Worm (Caenorhabditis elegans): ENCODE results near the gene rol-3.

Gene rol-3

ce11 chrV:8228712-8229119, 9.5 kb downstream of the rol-3 start (continued):
- TF ChIP-seq ceh-16 (tag; optimal IDR thresholded peaks at IDR 0.05) (no peak), hmg-11 (tag; optimal IDR thresholded peaks at IDR 0.05) (peak; percentile 80), elt-2 (tag; optimal IDR thresholded peaks at IDR 0.05) (peak; percentile 70), R02D3.7 (tag; optimal IDR thresholded peaks at IDR 0.05) (peak; percentile 73), nhr-77 (tag; optimal IDR thresholded peaks at IDR 0.05) (peak; percentile 45), ceh-9 (tag; optimal IDR thresholded peaks at IDR 0.05) (no peak), ama-1 (optimal IDR thresholded peaks at IDR 0.05) (peak; percentile 94), egl-5 (tag; optimal IDR thresholded peaks at IDR 0.05) (no peak), unc-62 (GFP tag; optimal IDR thresholded peaks at IDR 0.05) (no peak), ceh-82 (tag; optimal IDR thresholded peaks at IDR 0.05) (peak; percentile 41)

- TF ChIP-seq nhr-11 (tag; optimal IDR thresholded peaks at IDR 0.05) (no peak), ceh-9 (tag; optimal IDR thresholded peaks at IDR 0.05) (no peak), mdl-1 (tag; optimal IDR thresholded peaks at IDR 0.05) (no peak), jun-1 (tag; optimal IDR thresholded peaks at IDR 0.05) (no peak), sea-2 (GFP tag; optimal IDR thresholded peaks at IDR 0.05) (no peak), elt-1 (tag; optimal IDR thresholded peaks at IDR 0.05) (no peak), nhr-12 (tag; optimal IDR thresholded peaks at IDR 0.05) (no peak), daf-12 (tag; optimal IDR thresholded peaks at IDR 0.05) (no peak), mml-1 (tag; optimal IDR thresholded peaks at IDR 0.05) (no peak), unc-39 (tag; optimal IDR thresholded peaks at IDR 0.05) (no peak), tbx-2 (tag; optimal IDR thresholded peaks at IDR 0.05) (no peak)
These were observed 11.4 kb downstream of the rol-3 start, which contains the start of gene K07C11.10 for ce11 chrV:8226812-8227211. TSS of gene K07C11.10 (minus strand) at chrV:8226912.

- no peak for TF ChIP-seq egl-5 (tag; optimal IDR thresholded peaks at IDR 0.05)
- no peak for TF ChIP-seq snpc-4 (tag; optimal IDR thresholded peaks at IDR 0.05)
- TF ChIP-seq lin-15B (tag; optimal IDR thresholded peaks at IDR 0.05) = no peak
- no peak for TF ChIP-seq nhr-28 (tag; optimal IDR thresholded peaks at IDR 0.05)
- TF ChIP-seq nfya-1 (tag; optimal IDR thresholded peaks at IDR 0.05; ENCODE audit: insufficient read depth) = no peak
- TF ChIP-seq nhr-43 (tag; optimal IDR thresholded peaks at IDR 0.05; ENCODE audit: poor library complexity, severe bottlenecking) = no peak
- no peak for TF ChIP-seq pha-4 (tag; optimal IDR thresholded peaks at IDR 0.05)
- no peak for TF ChIP-seq nhr-12 (tag; optimal IDR thresholded peaks at IDR 0.05)
- no peak for TF ChIP-seq jun-1 (tag; optimal IDR thresholded peaks at IDR 0.05)
- TF ChIP-seq zag-1 (tag; optimal IDR thresholded peaks at IDR 0.05) = no peak
- no peak for TF ChIP-seq ama-1 (optimal IDR thresholded peaks at IDR 0.05)
- TF ChIP-seq fkh-2 (tag; optimal IDR thresholded peaks at IDR 0.05) = no peak
- TF ChIP-seq ceh-16 (tag; optimal IDR thresholded peaks at IDR 0.05) = no peak
- no peak for TF ChIP-seq lin-39 (tag; optimal IDR thresholded peaks at IDR 0.05)
- TF ChIP-seq tbx-2 (tag; optimal IDR thresholded peaks at IDR 0.05) = no peak
These were observed 13.6 kb downstream of the rol-3 start, which contains the start of gene pax-1 for ce11 chrV:8224634-8225033. TSS of gene pax-1 (plus strand) at chrV:8224934.

- TF ChIP-seq aly-2 (tag; optimal IDR thresholded peaks at IDR 0.05) (no peak), lsy-12 (tag; optimal IDR thresholded peaks at IDR 0.05) (no peak), nhr-67 (tag; optimal IDR thresholded peaks at IDR 0.05) (no peak), nhr-12 (tag; optimal IDR thresholded peaks at IDR 0.05) (no peak), mml-1 (tag; optimal IDR thresholded peaks at IDR 0.05) (no peak), skn-1 (tag; optimal IDR thresholded peaks at IDR 0.05) (no peak), R02D3.7 (tag; optimal IDR thresholded peaks at IDR 0.05) (no peak), hmg-11 (tag; optimal IDR thresholded peaks at IDR 0.05) (no peak), elt-2 (tag; optimal IDR thresholded peaks at IDR 0.05) (no peak), nfya-1 (tag; optimal IDR thresholded peaks at IDR 0.05; ENCODE audit: insufficient read depth) (no peak), lin-39 (tag; optimal IDR thresholded peaks at IDR 0.05) (no peak), nhr-28 (tag; optimal IDR thresholded peaks at IDR 0.05) (no peak), ceh-82 (tag; optimal IDR thresholded peaks at IDR 0.05) (no peak), pqm-1 (tag; optimal IDR thresholded peaks at IDR 0.05) (no peak), tbx-2 (tag; optimal IDR thresholded peaks at IDR 0.05) (no peak), fkh-10 (GFP tag; optimal IDR thresholded peaks at IDR 0.05) (no peak)
These were observed 14.8 kb downstream of the rol-3 start for ce11 chrV:8223417-8223816.

- no peak for TF ChIP-seq ceh-16 (tag; optimal IDR thresholded peaks at IDR 0.05)
- TF ChIP-seq egl-5 (tag; optimal IDR thresholded peaks at IDR 0.05) = no peak
- no peak for TF ChIP-seq ztf-4 (tag; optimal IDR thresholded peaks at IDR 0.05)
- TF ChIP-seq daf-12 (tag; optimal IDR thresholded peaks at IDR 0.05) = no peak
- TF ChIP-seq ztf-11 (tag; optimal IDR thresholded peaks at IDR 0.05) = no peak
- no peak for TF ChIP-seq elt-2 (tag; optimal IDR thresholded peaks at IDR 0.05)
- TF ChIP-seq nhr-76 (tag; optimal IDR thresholded peaks at IDR 0.05) = no peak
- no peak for TF ChIP-seq elt-3 (tag; optimal IDR thresholded peaks at IDR 0.05)
- TF ChIP-seq sea-2 (GFP tag; optimal IDR thresholded peaks at IDR 0.05) = no peak
- peak; percentile 41 for TF ChIP-seq nfya-1 (tag; optimal IDR thresholded peaks at IDR 0.05; ENCODE audit: insufficient read depth)
- no peak for TF ChIP-seq elt-1 (tag; optimal IDR thresholded peaks at IDR 0.05)
- no peak for TF ChIP-seq egl-27 (tag; optimal IDR thresholded peaks at IDR 0.05)
- TF ChIP-seq lsy-12 (tag; optimal IDR thresholded peaks at IDR 0.05) = no peak
- TF ChIP-seq zag-1 (tag; optimal IDR thresholded peaks at IDR 0.05) = no peak
- TF ChIP-seq nhr-237 (tag; optimal IDR thresholded peaks at IDR 0.05) = no peak
- peak; percentile 35 for TF ChIP-seq nhr-23 (tag; optimal IDR thresholded peaks at IDR 0.05)
- TF ChIP-seq snpc-4 (tag; optimal IDR thresholded peaks at IDR 0.05) = peak; percentile 53
- peak; percentile 43 for TF ChIP-seq pha-4 (tag; optimal IDR thresholded peaks at IDR 0.05)
- no peak for TF ChIP-seq nhr-11 (tag; optimal IDR thresholded peaks at IDR 0.05)
- TF ChIP-seq mdl-1 (tag; optimal IDR thresholded peaks at IDR 0.05) = no peak
- no peak for TF ChIP-seq nhr-67 (tag; optimal IDR thresholded peaks at IDR 0.05)
- TF ChIP-seq ZK546.5 (tag; optimal IDR thresholded peaks at IDR 0.05) = no peak
- TF ChIP-seq fkh-10 (GFP tag; optimal IDR thresholded peaks at IDR 0.05) = no peak
These were observed 17.1 kb downstream of the rol-3 start, which contains the start of the genes cogc-6 and air-1 for ce11 chrV:8221083-8221538. TSS of gene cogc-6 (minus strand) at chrV:8221316. TSS of gene air-1 (plus strand) at chrV:8221488.

Data from whole organism, L3 larva.